Worm (Caenorhabditis elegans): ENCODE data around the gene tbc-2.
"Not testable (repeated sequence)": the region's sequence is repeated elsewhere in the genome, so short reads cannot be mapped to it uniquely, and the experiment has no call there.

tbc-2 gene

ce11 chrII:5820282-5820762, 6.9 kb downstream of the tbc-2 start, which contains the start of gene ehs-1:
TSS of gene ehs-1 (plus strand) at chrII:5820712.
- no peak for TF ChIP-seq tbx-7 (tag; optimal IDR thresholded peaks at IDR 0.05)
- peak; percentile 84 for TF ChIP-seq ceh-48 (tag; optimal IDR thresholded peaks at IDR 0.05)
- no peak for TF ChIP-seq ceh-24 (tag; optimal IDR thresholded peaks at IDR 0.05)
- TF ChIP-seq ref-2 (tag; optimal IDR thresholded peaks at IDR 0.05), result no peak
- TF ChIP-seq unc-3 (GFP tag; conservative IDR thresholded peaks at IDR 0.05), result no peak
- no peak for TF ChIP-seq unc-3 (tag; optimal IDR thresholded peaks at IDR 0.05)
- no peak for TF ChIP-seq nhr-11 (tag; optimal IDR thresholded peaks at IDR 0.05)

ce11 chrII:5819655-5820054, 7.6 kb downstream of the tbc-2 start:
- TF ChIP-seq ceh-24 (tag; optimal IDR thresholded peaks at IDR 0.05), result no peak
- no peak for TF ChIP-seq sdc-2 (tag; optimal IDR thresholded peaks at IDR 0.05)
- peak; percentile 24 for TF ChIP-seq zip-5 (tag; optimal IDR thresholded peaks at IDR 0.05)
- TF ChIP-seq ahr-1 (tag; optimal IDR thresholded peaks at IDR 0.05), result no peak
- TF ChIP-seq tbx-2 (tag; optimal IDR thresholded peaks at IDR 0.05), result peak; percentile 65
- no peak for TF ChIP-seq eyg-1 (tag; optimal IDR thresholded peaks at IDR 0.05)
- peak; percentile 26 for TF ChIP-seq ceh-14 (tag; optimal IDR thresholded peaks at IDR 0.05)
- TF ChIP-seq ceh-31 (tag; optimal IDR thresholded peaks at IDR 0.05), result peak; percentile 71
- TF ChIP-seq lin-11 (tag; optimal IDR thresholded peaks at IDR 0.05), result no peak
- TF ChIP-seq ceh-2 (tag; optimal IDR thresholded peaks at IDR 0.05), result peak; percentile 70
- TF ChIP-seq ceh-48 (tag; optimal IDR thresholded peaks at IDR 0.05), result no peak
- TF ChIP-seq ets-4 (tag; optimal IDR thresholded peaks at IDR 0.05), result peak; percentile 63
- TF ChIP-seq hlh-8 (tag; optimal IDR thresholded peaks at IDR 0.05), result peak; percentile 11
- TF ChIP-seq pax-1 (tag; optimal IDR thresholded peaks at IDR 0.05), result no peak
- peak; percentile 13 for TF ChIP-seq unc-42 (tag; optimal IDR thresholded peaks at IDR 0.05)
- peak; percentile 68 for TF ChIP-seq C08G9.2 (tag; optimal IDR thresholded peaks at IDR 0.05)
- TF ChIP-seq ref-2 (tag; optimal IDR thresholded peaks at IDR 0.05), result peak; percentile 48
- TF ChIP-seq fkh-6 (tag; optimal IDR thresholded peaks at IDR 0.05), result peak; percentile 12

- TF ChIP-seq F13H6.1 (tag; optimal IDR thresholded peaks at IDR 0.05), result no peak
These were observed 8.9 kb downstream of the tbc-2 start, which contains the start of gene ZK1248.4 for ce11 chrII:5818298-5818697. TSS of gene ZK1248.4 (plus strand) at chrII:5818598.

- TF ChIP-seq hlh-15 (tag; optimal IDR thresholded peaks at IDR 0.05) (no peak), syd-9 (tag; optimal IDR thresholded peaks at IDR 0.05) (no peak), ceh-30 (tag; optimal IDR thresholded peaks at IDR 0.05) (no peak), odd-2 (tag; optimal IDR thresholded peaks at IDR 0.05) (no peak), tbx-7 (tag; optimal IDR thresholded peaks at IDR 0.05) (no peak), unc-86 (tag; optimal IDR thresholded peaks at IDR 0.05) (no peak), F13H6.1 (tag; optimal IDR thresholded peaks at IDR 0.05) (no peak), ceh-14 (tag; optimal IDR thresholded peaks at IDR 0.05) (no peak), ceh-48 (tag; optimal IDR thresholded peaks at IDR 0.05) (no peak), nhr-232 (tag; optimal IDR thresholded peaks at IDR 0.05) (no peak), fkh-10 (GFP tag; optimal IDR thresholded peaks at IDR 0.05) (no peak), sox-2 (GFP tag; IDR thresholded peaks at IDR 0.05) (no peak), ceh-6 (GFP tag; optimal IDR thresholded peaks at IDR 0.05) (no peak)
These were observed 10.9 kb downstream of the tbc-2 start, which contains the start of gene ZK1248.20 for ce11 chrII:5816346-5816745. TSS of gene ZK1248.20 (plus strand) at chrII:5816646.

ce11 chrII:5815382-5815781, 11.9 kb downstream of the tbc-2 start, which contains the start of gene wago-5:
TSS of gene wago-5 (minus strand) at chrII:5815482.
- not testable (repeated sequence) for TF ChIP-seq syd-9 (tag; optimal IDR thresholded peaks at IDR 0.05); C38D4.7 (GFP tag; optimal IDR thresholded peaks at IDR 0.05); tbx-2 (tag; optimal IDR thresholded peaks at IDR 0.05)

ce11 chrII:5810230-5810629, 17.0 kb downstream of the tbc-2 start, which contains the start of the genes msp-64 and ZK1248.5:
TSS of gene msp-64 (minus strand) at chrII:5810330.
TSS of gene ZK1248.5 (plus strand) at chrII:5810514.
- no peak for TF ChIP-seq hlh-30 (tag; optimal IDR thresholded peaks at IDR 0.05; ENCODE audit: insufficient read depth)
- no peak for TF ChIP-seq zip-5 (tag; optimal IDR thresholded peaks at IDR 0.05)
- TF ChIP-seq nhr-11 (tag; optimal IDR thresholded peaks at IDR 0.05), result no peak
- TF ChIP-seq dve-1 (tag; optimal IDR thresholded peaks at IDR 0.05), result no peak
- no peak for TF ChIP-seq pax-1 (tag; optimal IDR thresholded peaks at IDR 0.05)
- TF ChIP-seq tbx-7 (tag; optimal IDR thresholded peaks at IDR 0.05), result no peak
- no peak for TF ChIP-seq ceh-48 (tag; optimal IDR thresholded peaks at IDR 0.05)
- TF ChIP-seq nhr-232 (tag; optimal IDR thresholded peaks at IDR 0.05), result no peak
- no peak for TF ChIP-seq pat-9 (tag; optimal IDR thresholded peaks at IDR 0.05)
- TF ChIP-seq ceh-2 (tag; optimal IDR thresholded peaks at IDR 0.05), result no peak
- TF ChIP-seq ref-2 (tag; optimal IDR thresholded peaks at IDR 0.05), result no peak
- no peak for TF ChIP-seq fax-1 (tag; optimal IDR thresholded peaks at IDR 0.05)
- no peak for TF ChIP-seq ceh-18 (tag; optimal IDR thresholded peaks at IDR 0.05)
- no peak for TF ChIP-seq nfya-1 (tag; optimal IDR thresholded peaks at IDR 0.05)
- no peak for TF ChIP-seq sox-4 (tag; optimal IDR thresholded peaks at IDR 0.05)
